Worm (Caenorhabditis elegans) whole organism, late embryonic: ENCODE measurements around the gene miz-1.
A peak's percentile ranks its signal among the peaks of the same experiment; 100 is the strongest.

Source experiments
- K02D7.2 ChIP-seq: sonication (generic microtip); optimal IDR thresholded peaks from 2 replicates; lab custom pipeline; 2017; ENCODE audit warnings: mild to moderate bottlenecking, missing genetic modification characterization, missing compliant biosample characterization
- Y22D7AL.16 ChIP-seq: sonication (generic microtip); optimal IDR thresholded peaks from 2 replicates; lab custom pipeline; 2016; ENCODE audit warnings: missing genetic modification characterization, missing compliant biosample characterization
- ceh-19 ChIP-seq: fragments of 200-800 bp; sonication (Bioruptor generic); optimal IDR thresholded peaks from 2 replicates; lab custom pipeline; 2018; ENCODE audit warnings: mild to moderate bottlenecking, missing genetic modification characterization, missing compliant biosample characterization
- ceh-34 ChIP-seq: sonication (generic microtip); optimal IDR thresholded peaks from 2 replicates; lab custom pipeline; 2016; ENCODE audit warnings: mild to moderate bottlenecking, missing genetic modification characterization, missing compliant biosample characterization
- elt-2 ChIP-seq: sonication (generic microtip); optimal IDR thresholded peaks from 2 replicates; lab custom pipeline; 2016; ENCODE audit warnings: missing genetic modification reagents, missing genetic modification characterization, missing compliant biosample characterization
- fax-1 ChIP-seq: sonication (generic microtip); optimal IDR thresholded peaks from 2 replicates; lab custom pipeline; 2016; ENCODE audit warnings: missing genotype, missing genetic modification characterization, missing compliant biosample characterization
- fkh-6 ChIP-seq: sonication (generic microtip); optimal IDR thresholded peaks from 2 replicates; lab custom pipeline; 2016; ENCODE audit warnings: missing genetic modification characterization, missing compliant biosample characterization
- mec-3 ChIP-seq: sonication (generic microtip); optimal IDR thresholded peaks from 2 replicates; lab custom pipeline; 2016; ENCODE audit warnings: borderline replicate concordance, missing genetic modification characterization, missing compliant biosample characterization
- pat-9 ChIP-seq: fragments of 200-800 bp; sonication (Bioruptor generic); optimal IDR thresholded peaks from 2 replicates; lab custom pipeline; 2018; ENCODE audit warnings: mild to moderate bottlenecking, missing genetic modification characterization, moderate library complexity, missing compliant biosample characterization
- pha-2 ChIP-seq: sonication (generic microtip); optimal IDR thresholded peaks from 2 replicates; lab custom pipeline; 2017; ENCODE audit warnings: mild to moderate bottlenecking, missing genetic modification characterization, missing compliant biosample characterization
- sox-2 ChIP-seq: fragments of 200-800 bp; sonication (Bioruptor generic); IDR thresholded peaks from 2 replicates; pipeline ENCODE4 v1.3.6; 2022; ENCODE audit warnings: missing genetic modification reagents, missing genetic modification characterization, missing compliant biosample characterization
- unc-42 ChIP-seq: sonication (generic microtip); optimal IDR thresholded peaks from 2 replicates; lab custom pipeline; 2016; ENCODE audit warnings: missing genotype, missing genetic modification characterization, missing compliant biosample characterization

miz-1 gene

ce11 chrIV:10869642-10870041 lies 57.4 kb downstream of the miz-1 start:
- peak; percentile 79 for TF ChIP-seq ceh-34
- no peak for TF ChIP-seq sox-2
- TF ChIP-seq mec-3 (tag; lab: Kevin White, UChicago): no peak
- no peak for TF ChIP-seq pat-9 (tag; lab: Kevin White, UChicago)
- TF ChIP-seq pha-2 (tag; lab: Kevin White, UChicago): peak; percentile 5

- TF ChIP-seq pha-2 (tag; lab: Kevin White, UChicago) (no peak), unc-42 (peak; percentile 70)
Measured at ce11 chrIV:10870158-10870557, 58.0 kb downstream of the miz-1 start.

ce11 chrIV:10874527-10874926 lies 62.3 kb downstream of the miz-1 start, which contains the start of gene F13E9.12:
TSS of gene F13E9.12 (minus strand) at chrIV:10874627.
- TF ChIP-seq Y22D7AL.16 (no peak), K02D7.2 (tag; lab: Kevin White, UChicago) (no peak), fax-1 (tag; lab: Kevin White, UChicago) (no peak), ceh-19 (GFP tag; lab: Kevin White, UChicago) (no peak), elt-2 (no peak), fkh-6 (tag; lab: Kevin White, UChicago) (no peak)
